Worm (Caenorhabditis elegans) whole organism, L1 larva: ENCODE data around the gene K11H12.9.

Experiments
- aha-1 ChIP-seq: fragments of 150-350 bp; optimal IDR thresholded peaks from 2 replicates; lab custom pipeline; 2014; ENCODE audit warnings: missing biosample characterization, missing genetic modification characterization
- ama-1 ChIP-seq: fragments of 150-350 bp; optimal IDR thresholded peaks from 2 replicates; lab custom pipeline; 2014
- lin-15B ChIP-seq: fragments of 150-350 bp; sonication (generic microtip); optimal IDR thresholded peaks from 3 replicates; lab custom pipeline; 2014; ENCODE audit warnings: missing biosample characterization, missing genetic modification characterization
- mdl-1 ChIP-seq, 2 experiments: fragments of 150-350 bp; optimal IDR thresholded peaks; 2 replicates each; lab custom pipeline; 2014 to 2017; ENCODE audit warnings: missing biosample characterization in 2 of 2, missing genetic modification characterization in 2 of 2, inconsistent platforms in 1 of 2
- nhr-84 ChIP-seq: sonication (generic microtip); optimal IDR thresholded peaks from 2 replicates; lab custom pipeline; 2017; ENCODE audit warnings: missing biosample characterization, missing genetic modification characterization
- skn-1 ChIP-seq: fragments of 150-350 bp; optimal IDR thresholded peaks from 2 replicates; lab custom pipeline; 2014; ENCODE audit warnings: missing biosample characterization, missing genetic modification characterization
- snpc-4 ChIP-seq: fragments of 150-350 bp; optimal IDR thresholded peaks from 2 replicates; lab custom pipeline; 2014; ENCODE audit warnings: missing biosample characterization, missing genetic modification characterization
- swsn-7 ChIP-seq: sonication (generic microtip); optimal IDR thresholded peaks from 2 replicates; lab custom pipeline; 2016; ENCODE audit warnings: missing genetic modification characterization, missing compliant biosample characterization
- unc-62 ChIP-seq: fragments of 150-350 bp; optimal IDR thresholded peaks from 2 replicates; lab custom pipeline; 2014; ENCODE audit warnings: missing biosample characterization, missing genetic modification reagents, missing genetic modification characterization
- vab-15 ChIP-seq: sonication (generic microtip); optimal IDR thresholded peaks from 2 replicates; lab custom pipeline; 2017; ENCODE audit warnings: missing genotype, mild to moderate bottlenecking, missing genetic modification characterization, missing compliant biosample characterization

- TF ChIP-seq swsn-7 (tag; lab: Kevin White, UChicago) (no peak), ama-1 (no peak), nhr-84 (tag; lab: Kevin White, UChicago) (no peak), mdl-1 (tag; optimal IDR thresholded peaks at IDR 0.05; lab: Kevin White, UChicago) (no peak), vab-15 (tag; lab: Kevin White, UChicago) (no peak), skn-1 (tag; lab: Kevin White, UChicago) (no peak), snpc-4 (tag; lab: Kevin White, UChicago) (no peak), aha-1 (no peak), lin-15B (tag; lab: Kevin White, UChicago) (no peak), unc-62 (GFP tag; lab: Kevin White, UChicago) (no peak)
Measured at ce11 chrIV:670455-670854, 21.0 kb downstream of the K11H12.9 start, which contains the start of gene K11H12.11.
